Fruit fly (Drosophila melanogaster): ENCODE measurements around the gene Dic61B.

- TF ChIP-seq Hr78 (GFP tag; optimal IDR thresholded peaks at IDR 0.05) (no peak), dl (GFP tag; optimal IDR thresholded peaks at IDR 0.05; ENCODE audit: insufficient read depth in 1 of 2, partially characterized antibody in 2 of 2) (peak; percentile 49 to 77), Dfd (GFP tag; optimal IDR thresholded peaks at IDR 0.05) (no peak), usp (GFP tag; optimal IDR thresholded peaks at IDR 0.05) (no peak), N (GFP tag; optimal IDR thresholded peaks at IDR 0.05) (no peak), sage (GFP tag; optimal IDR thresholded peaks at IDR 0.05) (no peak), lola (GFP tag; optimal IDR thresholded peaks at IDR 0.05) (no peak), brk (GFP tag; optimal IDR thresholded peaks at IDR 0.05) (no peak)
Measured at dm6 chr3L:179490-180261, 27.3 kb upstream of the Dic61B start, which contains the start of gene CG13875.

All from whole organism, wandering third instar larva.